Worm (Caenorhabditis elegans) whole organism, young adult: Measurements from ENCODE around the gene D1086.21.

ENCODE experiments used
- C17E4.6 ChIP-seq: fragments of 200-800 bp; sonication (Bioruptor generic); IDR thresholded peaks from 2 replicates; pipeline ENCODE4 v1.3.6; 2022; ENCODE audit warnings: missing genetic modification reagents, missing genetic modification characterization, missing compliant biosample characterization
- D2030.7 ChIP-seq: fragments of 200-800 bp; sonication (Bioruptor generic); IDR thresholded peaks from 2 replicates; pipeline ENCODE4 v1.3.6; 2022; ENCODE audit warnings: missing genetic modification reagents, missing genetic modification characterization, missing compliant biosample characterization
- K12H6.12 ChIP-seq: fragments of 200-800 bp; sonication (Bioruptor generic); optimal IDR thresholded peaks from 2 replicates; lab custom pipeline; 2018; ENCODE audit warnings: mild to moderate bottlenecking, missing genetic modification characterization, missing compliant biosample characterization
- Y56A3A.18 ChIP-seq: fragments of 200-800 bp; sonication (Bioruptor generic); IDR thresholded peaks from 2 replicates; pipeline ENCODE4 v1.3.6; 2022; ENCODE audit warnings: missing genetic modification reagents, missing genetic modification characterization, missing compliant biosample characterization
- ama-1 ChIP-seq, 3 experiments: fragments of 150-350 bp in 1 of 3; sonication (generic microtip) in 2 of 3; optimal IDR thresholded peaks; 2 replicates each; lab custom pipeline; 2014 to 2018; ENCODE audit warnings: missing biosample characterization in 2 of 3, missing genetic modification characterization in 2 of 3, missing genetic modification reagents in 2 of 3
- attf-3 ChIP-seq: fragments of 200-800 bp; sonication (Bioruptor generic); conservative IDR thresholded peaks from 2 replicates; pipeline ENCODE4 v1.3.6; 2022; ENCODE audit warnings: missing genetic modification reagents, missing genetic modification characterization, missing compliant biosample characterization
- attf-6 ChIP-seq: fragments of 200-800 bp; sonication (Bioruptor generic); IDR thresholded peaks from 2 replicates; pipeline ENCODE4 v1.3.6; 2022; ENCODE audit warnings: missing genetic modification reagents, missing genetic modification characterization, missing compliant biosample characterization
- hlh-12 ChIP-seq: sonication (generic microtip); optimal IDR thresholded peaks from 2 replicates; lab custom pipeline; 2016; ENCODE audit warnings: missing genetic modification characterization, missing compliant biosample characterization
- hmg-20 ChIP-seq: fragments of 200-800 bp; sonication (Bioruptor generic); IDR thresholded peaks from 2 replicates; pipeline ENCODE4 v1.3.6; 2022; ENCODE audit warnings: missing genetic modification reagents, missing genetic modification characterization, missing compliant biosample characterization
- mel-28 ChIP-seq: sonication (generic microtip); optimal IDR thresholded peaks from 2 replicates; lab custom pipeline; 2016; ENCODE audit warnings: borderline replicate concordance, mild to moderate bottlenecking, missing genetic modification characterization, missing compliant biosample characterization
- nfya-1 ChIP-seq: sonication (generic microtip); optimal IDR thresholded peaks from 2 replicates; lab custom pipeline; 2017; ENCODE audit warnings: antibody characterized with exemption, missing compliant biosample characterization, missing genetic modification characterization, borderline replicate concordance; ENCODE audit not compliant: insufficient read depth
- pha-4 ChIP-seq: fragments of 150-350 bp; sonication (generic microtip); optimal IDR thresholded peaks from 2 replicates; lab custom pipeline; 2014; ENCODE audit warnings: missing biosample characterization, missing genetic modification reagents, missing genetic modification characterization

DNA sequence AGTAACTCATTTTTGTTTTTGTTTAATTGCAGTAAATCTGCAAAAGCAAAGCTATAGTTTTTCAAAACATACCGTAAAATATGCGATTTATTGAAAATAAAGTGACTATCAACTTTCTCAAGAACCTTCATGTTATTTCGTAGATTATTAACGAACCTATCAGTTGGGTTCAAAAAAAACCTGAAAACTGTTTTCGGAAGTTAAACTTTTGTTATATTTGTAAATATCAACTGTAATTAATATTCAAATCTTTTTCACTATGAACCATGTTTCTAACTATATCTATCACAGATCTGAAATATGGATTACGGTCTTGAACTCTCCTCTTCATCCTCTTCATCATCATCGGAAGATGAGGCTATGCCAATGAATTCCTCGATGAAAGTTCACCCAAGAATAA lies 23.5 kb downstream of the D1086.21 start, which contains the start of gene D1086.19:
- TF ChIP-seq hlh-12 (tag; lab: Kevin White, UChicago) (no peak), nfya-1 (tag; lab: Kevin White, UChicago) (no peak), attf-3 (GFP tag; lab: Robert Waterston, UW) (no peak), C17E4.6 (GFP tag; lab: Robert Waterston, UW) (no peak), hmg-20 (no peak), mel-28 (tag; lab: Kevin White, UChicago) (no peak), pha-4 (tag; lab: Kevin White, UChicago) (no peak), Y56A3A.18 (no peak), attf-6 (no peak), D2030.7 (GFP tag; lab: Robert Waterston, UW) (no peak), ama-1 (optimal IDR thresholded peaks at IDR 0.05; lab: Kevin White, UChicago) (no peak), ama-1 (GFP tag; optimal IDR thresholded peaks at IDR 0.05; lab: Kevin White, UChicago) (no peak), K12H6.12 (no peak)
